Worm (Caenorhabditis elegans) whole organism, L4 larva: Measurements from ENCODE around the gene kbp-2.

Source experiments
- D1046.2 ChIP-seq: fragments of 200-800 bp; sonication (Bioruptor generic); IDR thresholded peaks from 2 replicates; pipeline ENCODE4 v1.3.6; 2022; ENCODE audit warnings: missing genetic modification characterization, missing compliant biosample characterization
- F37D6.2 ChIP-seq: sonication (generic microtip); optimal IDR thresholded peaks from 2 replicates; lab custom pipeline; 2016; ENCODE audit warnings: mild to moderate bottlenecking, missing genetic modification characterization, missing compliant biosample characterization
- F44E2.7 ChIP-seq: fragments of 200-800 bp; sonication (Bioruptor generic); IDR thresholded peaks from 2 replicates; pipeline ENCODE4 v2.1.2; 2022; ENCODE audit warnings: missing genetic modification characterization, missing compliant biosample characterization
- F49E8.2 ChIP-seq: sonication (generic microtip); optimal IDR thresholded peaks from 2 replicates; lab custom pipeline; 2016; ENCODE audit warnings: missing compliant biosample characterization, mild to moderate bottlenecking, missing genetic modification characterization, borderline replicate concordance
- T26A8.4 ChIP-seq: fragments of 200-800 bp; sonication (Bioruptor generic); IDR thresholded peaks from 2 replicates; pipeline ENCODE4 v1.3.6; 2022; ENCODE audit warnings: missing genetic modification characterization, missing compliant biosample characterization
- Y5F2A.4 ChIP-seq: fragments of 200-800 bp; sonication (Bioruptor generic); optimal IDR thresholded peaks from 2 replicates; lab custom pipeline; 2018; ENCODE audit warnings: mild to moderate bottlenecking, missing genetic modification characterization, missing compliant biosample characterization
- arid-1 ChIP-seq: fragments of 200-800 bp; sonication (Bioruptor generic); conservative IDR thresholded peaks from 2 replicates; pipeline ENCODE4 v1.3.6; 2022; ENCODE audit warnings: missing genetic modification reagents, missing genetic modification characterization, missing compliant biosample characterization
- ces-1 ChIP-seq: fragments of 150-350 bp; sonication (generic microtip); optimal IDR thresholded peaks from 4 replicates; lab custom pipeline; 2014; ENCODE audit warnings: missing biosample characterization, missing genetic modification reagents, missing genetic modification characterization
- daf-12 ChIP-seq: fragments of 150-350 bp; optimal IDR thresholded peaks from 2 replicates; lab custom pipeline; 2014; ENCODE audit warnings: missing biosample characterization, missing genetic modification reagents, missing genetic modification characterization
- daf-16 ChIP-seq, 3 experiments: sonication (generic microtip); optimal IDR thresholded peaks; 2 replicates each; lab custom pipeline; 2016 to 2017; ENCODE audit warnings: missing genetic modification characterization in 3 of 3, missing genetic modification reagents in 3 of 3, mild to moderate bottlenecking in 2 of 3, missing compliant biosample characterization in 2 of 3, missing biosample characterization in 1 of 3, moderate library complexity in 1 of 3
- dmd-8 ChIP-seq: fragments of 200-800 bp; sonication (Bioruptor generic); IDR thresholded peaks from 2 replicates; pipeline ENCODE4 v1.3.6; 2022; ENCODE audit warnings: missing genetic modification characterization, missing compliant biosample characterization
- dve-1 ChIP-seq: sonication (generic microtip); optimal IDR thresholded peaks from 2 replicates; lab custom pipeline; 2017; ENCODE audit warnings: antibody characterized with exemption, mild to moderate bottlenecking, missing genetic modification characterization, missing compliant biosample characterization; ENCODE audit not compliant: insufficient read depth
- egl-27 ChIP-seq: sonication (generic microtip); optimal IDR thresholded peaks from 3 replicates; lab custom pipeline; 2017; ENCODE audit warnings: missing biosample characterization, missing genetic modification reagents, missing genetic modification characterization
- fkh-10 ChIP-seq: fragments of 150-350 bp; optimal IDR thresholded peaks from 2 replicates; lab custom pipeline; 2014; ENCODE audit warnings: missing biosample characterization, missing genetic modification reagents, missing genetic modification characterization
- fos-1 ChIP-seq: fragments of 150-350 bp; optimal IDR thresholded peaks from 2 replicates; lab custom pipeline; 2014; ENCODE audit warnings: missing biosample characterization, missing genetic modification characterization
- gei-8 ChIP-seq: fragments of 200-800 bp; sonication (Bioruptor generic); optimal IDR thresholded peaks from 2 replicates; lab custom pipeline; 2018; ENCODE audit warnings: mild to moderate bottlenecking, missing genetic modification characterization, missing compliant biosample characterization
- hmg-1.1 ChIP-seq: fragments of 200-800 bp; sonication (Bioruptor generic); IDR thresholded peaks from 2 replicates; pipeline ENCODE4 v1.3.6; 2022; ENCODE audit warnings: missing genetic modification reagents, missing genetic modification characterization, missing compliant biosample characterization
- jun-1 ChIP-seq: fragments of 150-350 bp; optimal IDR thresholded peaks from 2 replicates; lab custom pipeline; 2014; ENCODE audit warnings: missing biosample characterization, missing genetic modification reagents, missing genetic modification characterization
- lin-15B ChIP-seq: fragments of 150-350 bp; sonication (generic microtip); optimal IDR thresholded peaks from 3 replicates; lab custom pipeline; 2014; ENCODE audit warnings: missing biosample characterization, missing genetic modification characterization
- lin-29 ChIP-seq: fragments of 200-800 bp; sonication (Bioruptor generic); IDR thresholded peaks from 2 replicates; pipeline ENCODE4 v1.3.6; 2022; ENCODE audit warnings: missing genetic modification reagents, missing genetic modification characterization, missing compliant biosample characterization
- lir-3 ChIP-seq: sonication (generic microtip); optimal IDR thresholded peaks from 2 replicates; lab custom pipeline; 2016; ENCODE audit warnings: mild to moderate bottlenecking, missing genetic modification characterization, missing compliant biosample characterization
- lsy-2 ChIP-seq, 2 experiments: fragments of 150-350 bp in 1 of 2; sonication (generic microtip) in 1 of 2; optimal IDR thresholded peaks; 2 replicates each; lab custom pipeline; 2014 to 2017; ENCODE audit warnings: missing biosample characterization in 2 of 2, missing genetic modification characterization in 2 of 2
- madf-9 ChIP-seq: fragments of 200-800 bp; sonication (Bioruptor generic); conservative IDR thresholded peaks from 2 replicates; pipeline ENCODE4 v1.3.6; 2022; ENCODE audit warnings: missing genetic modification reagents, missing genetic modification characterization, missing compliant biosample characterization
- mep-1 ChIP-seq: fragments of 150-350 bp; sonication (generic microtip); optimal IDR thresholded peaks from 3 replicates; lab custom pipeline; 2014; ENCODE audit warnings: missing biosample characterization, missing genetic modification characterization
- mxl-2 ChIP-seq: fragments of 200-800 bp; sonication (Bioruptor generic); conservative IDR thresholded peaks from 2 replicates; pipeline ENCODE4 v1.3.6; 2022; ENCODE audit warnings: missing genetic modification reagents, missing genetic modification characterization, missing compliant biosample characterization
- mxl-3 ChIP-seq: fragments of 200-800 bp; sonication (Bioruptor generic); optimal IDR thresholded peaks from 2 replicates; lab custom pipeline; 2018; ENCODE audit warnings: mild to moderate bottlenecking, missing genetic modification characterization, missing compliant biosample characterization
- nhr-102 ChIP-seq: sonication (generic microtip); optimal IDR thresholded peaks from 2 replicates; lab custom pipeline; 2016; ENCODE audit warnings: mild to moderate bottlenecking, missing genetic modification characterization, moderate library complexity, missing compliant biosample characterization
- nhr-25 ChIP-seq: sonication (generic microtip); optimal IDR thresholded peaks from 2 replicates; lab custom pipeline; 2017; ENCODE audit warnings: missing genetic modification characterization, mild to moderate bottlenecking, missing compliant biosample characterization, antibody characterized with exemption, moderate library complexity, borderline replicate concordance; ENCODE audit not compliant: insufficient read depth
- nhr-41 ChIP-seq: fragments of 200-800 bp; sonication (Bioruptor generic); IDR thresholded peaks from 2 replicates; pipeline ENCODE4 v1.3.6; 2022; ENCODE audit warnings: missing genetic modification reagents, missing genetic modification characterization, missing compliant biosample characterization
- nhr-76 ChIP-seq: fragments of 150-350 bp; optimal IDR thresholded peaks from 2 replicates; lab custom pipeline; 2014; ENCODE audit warnings: missing biosample characterization, missing genetic modification characterization
- php-3 ChIP-seq: fragments of 200-800 bp; sonication (Bioruptor generic); IDR thresholded peaks from 2 replicates; pipeline ENCODE4 v1.3.6; 2022; ENCODE audit warnings: missing genetic modification reagents, missing genetic modification characterization, missing compliant biosample characterization
- rbr-2 ChIP-seq: sonication (generic microtip); optimal IDR thresholded peaks from 2 replicates; lab custom pipeline; 2016; ENCODE audit warnings: missing genotype, missing genetic modification characterization, missing compliant biosample characterization
- saeg-2 ChIP-seq: fragments of 200-800 bp; sonication (Bioruptor generic); IDR thresholded peaks from 2 replicates; pipeline ENCODE4 v1.3.6; 2022; ENCODE audit warnings: missing genetic modification reagents, missing genetic modification characterization, missing compliant biosample characterization
- set-16 ChIP-seq: fragments of 200-800 bp; sonication (Bioruptor generic); IDR thresholded peaks from 2 replicates; pipeline ENCODE4 v1.3.6; 2022; ENCODE audit warnings: missing genetic modification reagents, missing genetic modification characterization, missing compliant biosample characterization
- skn-1 ChIP-seq: fragments of 150-350 bp; optimal IDR thresholded peaks from 2 replicates; lab custom pipeline; 2014; ENCODE audit warnings: missing biosample characterization, missing genetic modification characterization
- snpc-4 ChIP-seq: fragments of 150-350 bp; optimal IDR thresholded peaks from 2 replicates; lab custom pipeline; 2014; ENCODE audit warnings: missing biosample characterization, missing genetic modification characterization
- tra-1 ChIP-seq: fragments of 200-800 bp; sonication (Bioruptor generic); IDR thresholded peaks from 2 replicates; pipeline ENCODE4 v1.3.6; 2022; ENCODE audit warnings: missing genetic modification reagents, missing genetic modification characterization, missing compliant biosample characterization
- unc-62 ChIP-seq, 3 experiments: fragments of 150-350 bp in 1 of 3; sonication (generic microtip); optimal IDR thresholded peaks in 2 of 3; peaks in 1 of 3; 1 replicate in 1 of 3; 2 replicates in 2 of 3; lab custom pipeline; 2014 to 2017; ENCODE audit warnings: missing biosample characterization in 3 of 3, missing genetic modification characterization in 3 of 3, missing genetic modification reagents in 3 of 3, missing genotype in 1 of 3
- vab-7 ChIP-seq: fragments of 200-800 bp; sonication (Bioruptor generic); IDR thresholded peaks from 2 replicates; pipeline ENCODE4 v1.3.6; 2022; ENCODE audit warnings: missing genetic modification reagents, missing genetic modification characterization, missing compliant biosample characterization
- zfp-3 ChIP-seq: fragments of 200-800 bp; sonication (Bioruptor generic); conservative IDR thresholded peaks from 2 replicates; pipeline ENCODE4 v1.3.6; 2022; ENCODE audit warnings: missing genetic modification reagents, missing genetic modification characterization, missing compliant biosample characterization
- zip-2 ChIP-seq: fragments of 150-350 bp; optimal IDR thresholded peaks from 2 replicates; lab custom pipeline; 2014; ENCODE audit warnings: missing biosample characterization, missing genetic modification characterization
- ztf-11 ChIP-seq: fragments of 150-350 bp; optimal IDR thresholded peaks from 2 replicates; lab custom pipeline; 2014; ENCODE audit warnings: missing biosample characterization, missing genetic modification characterization
- ztf-7 ChIP-seq: fragments of 150-350 bp; optimal IDR thresholded peaks from 2 replicates; lab custom pipeline; 2014; ENCODE audit warnings: missing biosample characterization, missing genetic modification characterization

The kbp-2 gene

ce11 chrIII:4912317-4912716, 8.6 kb upstream of the kbp-2 start, which contains the start of the genes F26F4.9 and cee-1 (continued):
- TF ChIP-seq saeg-2 (no peak), daf-12 (tag; lab: Kevin White, UChicago) (no peak), lin-29 (GFP tag; lab: Robert Waterston, UW) (no peak), vab-7 (GFP tag; lab: Robert Waterston, UW) (no peak), daf-16 (GFP tag; optimal IDR thresholded peaks at IDR 0.05; lab: Kevin White, UChicago) (no peak), daf-16 (tag; optimal IDR thresholded peaks at IDR 0.05; lab: Kevin White, UChicago) (peak; percentile 33), madf-9 (GFP tag; lab: Robert Waterston, UW) (no peak)
- TF ChIP-seq, all 104 proteins: peak for 17

- TF ChIP-seq T26A8.4 (GFP tag; lab: Robert Waterston, UW): no peak
- TF ChIP-seq daf-16 (GFP tag; optimal IDR thresholded peaks at IDR 0.05; lab: Kevin White, UChicago): no peak
- no peak for TF ChIP-seq daf-16 (tag; optimal IDR thresholded peaks at IDR 0.05; lab: Kevin White, UChicago)
- no peak for TF ChIP-seq F37D6.2 (tag; lab: Kevin White, UChicago)
- TF ChIP-seq snpc-4: no peak
- TF ChIP-seq vab-7 (GFP tag; lab: Robert Waterston, UW): no peak
- no peak for TF ChIP-seq fos-1 (tag; lab: Kevin White, UChicago)
- no peak for TF ChIP-seq php-3 (GFP tag; lab: Robert Waterston, UW)
- TF ChIP-seq gei-8 (GFP tag; lab: Kevin White, UChicago): no peak
- no peak for TF ChIP-seq ztf-7 (tag; lab: Kevin White, UChicago)
- no peak for TF ChIP-seq ces-1 (GFP tag; lab: Kevin White, UChicago)
- TF ChIP-seq lir-3 (tag; lab: Kevin White, UChicago): no peak
- no peak for TF ChIP-seq D1046.2 (GFP tag; lab: Robert Waterston, UW)
- no peak for TF ChIP-seq unc-62 (GFP tag; optimal IDR thresholded peaks at IDR 0.05 in 1 of 2; lab: Kevin White, UChicago)
- TF ChIP-seq unc-62 (tag; optimal IDR thresholded peaks at IDR 0.05; lab: Kevin White, UChicago): no peak
- TF ChIP-seq arid-1: no peak
- TF ChIP-seq mep-1: no peak
- TF ChIP-seq dmd-8 (GFP tag; lab: Robert Waterston, UW): no peak
- no peak for TF ChIP-seq tra-1 (GFP tag; lab: Robert Waterston, UW)
Observed at ce11 chrIII:4910956-4911355, 7.3 kb upstream of the kbp-2 start, which contains the start of gene F26F4.2. TSS of gene F26F4.2 (plus strand) at chrIII:4911256.

- TF ChIP-seq D1046.2 (GFP tag; lab: Robert Waterston, UW) (no peak), madf-9 (GFP tag; lab: Robert Waterston, UW) (no peak), zip-2 (tag; lab: Kevin White, UChicago) (no peak), skn-1 (tag; lab: Kevin White, UChicago) (no peak), jun-1 (no peak), lsy-2 (tag; optimal IDR thresholded peaks at IDR 0.05; lab: Kevin White, UChicago) (no peak), F44E2.7 (GFP tag; lab: Robert Waterston, UW) (no peak), egl-27 (tag; lab: Kevin White, UChicago) (no peak), dmd-8 (GFP tag; lab: Robert Waterston, UW) (no peak), rbr-2 (no peak), mxl-3 (GFP tag; lab: Kevin White, UChicago) (no peak)
Observed at ce11 chrIII:4909938-4910337, 6.3 kb upstream of the kbp-2 start, which contains the start of gene F26F4.12. TSS of gene F26F4.12 (minus strand) at chrIII:4910038.

- TF ChIP-seq nhr-102 (tag; lab: Kevin White, UChicago) (no peak), nhr-25 (tag; lab: Kevin White, UChicago) (no peak), lin-15B (tag; lab: Kevin White, UChicago) (no peak), set-16 (no peak), Y5F2A.4 (GFP tag; lab: Kevin White, UChicago) (no peak), jun-1 (no peak), madf-9 (GFP tag; lab: Robert Waterston, UW) (no peak), fkh-10 (GFP tag; lab: Kevin White, UChicago) (no peak), ztf-7 (tag; lab: Kevin White, UChicago) (no peak), nhr-76 (tag; lab: Kevin White, UChicago) (no peak), nhr-41 (no peak), egl-27 (tag; lab: Kevin White, UChicago) (no peak), mxl-2 (GFP tag; lab: Robert Waterston, UW) (no peak), ztf-11 (tag; lab: Kevin White, UChicago) (no peak), dve-1 (tag; lab: Kevin White, UChicago) (no peak), zip-2 (tag; lab: Kevin White, UChicago) (no peak), zfp-3 (no peak), hmg-1.1 (GFP tag; lab: Robert Waterston, UW) (no peak), daf-16 (GFP tag; optimal IDR thresholded peaks at IDR 0.05; lab: Kevin White, UChicago) (no peak), daf-16 (tag; optimal IDR thresholded peaks at IDR 0.05; lab: Kevin White, UChicago) (no peak), F49E8.2 (tag; lab: Kevin White, UChicago) (no peak)
Observed at ce11 chrIII:4906896-4907295, 3.2 kb upstream of the kbp-2 start, which contains the start of gene rom-1. TSS of gene rom-1 (plus strand) at chrIII:4907196.
